Fruit fly (Drosophila melanogaster) whole organism, embryonic: Measurements from ENCODE around the gene Mst85C.

ENCODE experiments used
- ATbp ChIP-seq: fragments of 200-800 bp; sonication (Bioruptor generic); optimal IDR thresholded peaks from 2 replicates; lab custom pipeline; 2017; ENCODE audit warnings: missing biosample characterization, mild to moderate bottlenecking, missing genetic modification characterization, missing genetic modification reagents
- Bgb ChIP-seq: fragments of 200-800 bp; sonication (Bioruptor generic); IDR thresholded peaks from 2 replicates; pipeline ENCODE4 v1.3.6; 2022; ENCODE audit warnings: missing biosample characterization, missing genetic modification characterization; ENCODE audit not compliant: partially characterized antibody
- Blimp-1 ChIP-seq: fragments of 200-800 bp; sonication (Bioruptor generic); optimal IDR thresholded peaks from 3 replicates; lab custom pipeline; 2018; ENCODE audit warnings: missing biosample characterization, missing genetic modification characterization, mild to moderate bottlenecking, moderate library complexity, missing genetic modification reagents
- CG10366 ChIP-seq: fragments of 200-800 bp; sonication (Bioruptor generic); IDR thresholded peaks from 2 replicates; pipeline ENCODE4 v1.3.6; 2022; ENCODE audit warnings: missing biosample characterization, missing genetic modification characterization
- CG10959 ChIP-seq: fragments of 200-800 bp; sonication (Bioruptor generic); IDR thresholded peaks from 2 replicates; pipeline ENCODE4 v1.3.6; 2022; ENCODE audit warnings: missing biosample characterization, missing genetic modification characterization
- CG10979 ChIP-seq: fragments of 200-800 bp; sonication (Bioruptor generic); optimal IDR thresholded peaks from 2 replicates; lab custom pipeline; 2018; ENCODE audit warnings: missing biosample characterization, mild to moderate bottlenecking, missing genetic modification characterization, moderate library complexity
- CG12391 ChIP-seq: fragments of 200-800 bp; sonication (Bioruptor generic); optimal IDR thresholded peaks from 3 replicates; lab custom pipeline; 2018; ENCODE audit warnings: missing biosample characterization, mild to moderate bottlenecking, missing genetic modification characterization, moderate library complexity
- CG13287 ChIP-seq: fragments of 200-800 bp; sonication (Bioruptor generic); IDR thresholded peaks from 2 replicates; pipeline ENCODE4 v1.3.6; 2022; ENCODE audit warnings: missing biosample characterization, missing genetic modification characterization; ENCODE audit not compliant: partially characterized antibody
- CG16813 ChIP-seq: fragments of 200-800 bp; sonication (Bioruptor generic); IDR thresholded peaks from 3 replicates; pipeline ENCODE4 v1.3.6; 2022; ENCODE audit warnings: missing biosample characterization, missing genetic modification characterization; ENCODE audit not compliant: partially characterized antibody
- CG16815 ChIP-seq: fragments of 200-800 bp; sonication (Bioruptor generic); optimal IDR thresholded peaks from 3 replicates; lab custom pipeline; 2017; ENCODE audit warnings: missing biosample characterization, mild to moderate bottlenecking, missing genetic modification characterization
- CG18599 ChIP-seq: fragments of 200-800 bp; sonication (Bioruptor generic); optimal IDR thresholded peaks from 3 replicates; lab custom pipeline; 2017; ENCODE audit warnings: missing biosample characterization, missing genetic modification characterization, mild to moderate bottlenecking, moderate library complexity, missing genetic modification reagents
- CG18764 ChIP-seq: fragments of 200-800 bp; sonication (Bioruptor generic); optimal IDR thresholded peaks from 3 replicates; lab custom pipeline; 2016; ENCODE audit warnings: missing biosample characterization, missing genetic modification characterization
- CG2199 ChIP-seq: fragments of 200-800 bp; sonication (Bioruptor generic); IDR thresholded peaks from 3 replicates; pipeline ENCODE4 v1.3.6; 2022; ENCODE audit warnings: missing biosample characterization, missing genetic modification characterization
- CG31365 ChIP-seq: fragments of 200-800 bp; sonication (Bioruptor generic); optimal IDR thresholded peaks from 2 replicates; lab custom pipeline; 2018; ENCODE audit warnings: missing biosample characterization, mild to moderate bottlenecking, missing genetic modification characterization
- CG31441 ChIP-seq: fragments of 200-800 bp; sonication (Bioruptor generic); IDR thresholded peaks from 2 replicates; pipeline ENCODE4 v1.3.6; 2022; ENCODE audit warnings: missing biosample characterization, missing genetic modification characterization
- CG32767 ChIP-seq: fragments of 200-800 bp; sonication (Bioruptor generic); IDR thresholded peaks from 2 replicates; pipeline ENCODE4 v1.3.6; 2022; ENCODE audit warnings: missing biosample characterization, missing genetic modification characterization
- CG3407 ChIP-seq: fragments of 200-800 bp; sonication (Bioruptor generic); optimal IDR thresholded peaks from 2 replicates; lab custom pipeline; 2018; ENCODE audit warnings: missing biosample characterization, mild to moderate bottlenecking, missing genetic modification characterization
- CG6272 ChIP-seq: fragments of 200-800 bp; sonication (Bioruptor generic); IDR thresholded peaks from 2 replicates; pipeline ENCODE4 v1.3.6; 2022; ENCODE audit warnings: missing biosample characterization, missing genetic modification characterization
- CG6791 ChIP-seq: fragments of 200-800 bp; sonication (Bioruptor generic); IDR thresholded peaks from 3 replicates; pipeline ENCODE4 v1.3.6; 2022; ENCODE audit warnings: missing biosample characterization, missing genetic modification characterization; ENCODE audit not compliant: partially characterized antibody
- CG7987 ChIP-seq: fragments of 200-800 bp; sonication (Bioruptor generic); optimal IDR thresholded peaks from 2 replicates; lab custom pipeline; 2018; ENCODE audit warnings: missing biosample characterization, mild to moderate bottlenecking, missing genetic modification characterization, moderate library complexity
- D19B ChIP-seq: fragments of 200-800 bp; sonication (Bioruptor generic); optimal IDR thresholded peaks from 2 replicates; lab custom pipeline; 2017; ENCODE audit warnings: missing biosample characterization, mild to moderate bottlenecking, missing genetic modification characterization
- Drgx ChIP-seq: fragments of 200-800 bp; sonication (Bioruptor generic); IDR thresholded peaks from 2 replicates; pipeline ENCODE4 v1.3.6; 2022; ENCODE audit warnings: missing biosample characterization, missing genetic modification characterization
- Ets65A ChIP-seq: fragments of 200-800 bp; sonication (Bioruptor generic); peaks from one replicate; lab custom pipeline; 2016; ENCODE audit warnings: missing biosample characterization, missing genetic modification characterization
- Hsf ChIP-seq: fragments of 200-800 bp; sonication (Bioruptor generic); optimal IDR thresholded peaks from 3 replicates; lab custom pipeline; 2016; ENCODE audit warnings: missing biosample characterization, missing genetic modification characterization
- Jarid2 ChIP-seq: fragments of 200-800 bp; sonication (Bioruptor generic); optimal IDR thresholded peaks from 3 replicates; lab custom pipeline; 2017; ENCODE audit warnings: mild to moderate bottlenecking, missing biosample characterization, missing genetic modification reagents, missing genetic modification characterization
- Med ChIP-seq: fragments of 200-800 bp; sonication (Bioruptor generic); peaks from one replicate; lab custom pipeline; 2016; ENCODE audit warnings: missing biosample characterization, missing genetic modification characterization, mild to moderate bottlenecking, inconsistent platforms, moderate library complexity
- Mrtf ChIP-seq: fragments of 200-800 bp; sonication (Bioruptor generic); IDR thresholded peaks from 3 replicates; pipeline ENCODE4 v1.3.6; 2022; ENCODE audit warnings: missing biosample characterization, missing genetic modification characterization
- Nf-YB ChIP-seq: fragments of 200-800 bp; sonication (Bioruptor generic); optimal IDR thresholded peaks from 3 replicates; lab custom pipeline; 2019; ENCODE audit warnings: missing biosample characterization, mild to moderate bottlenecking, missing genetic modification characterization, moderate library complexity
- PHDP ChIP-seq: fragments of 200-800 bp; sonication (Bioruptor generic); optimal IDR thresholded peaks from 3 replicates; lab custom pipeline; 2018; ENCODE audit warnings: missing biosample characterization, mild to moderate bottlenecking, missing genetic modification characterization, moderate library complexity
- Xrp1 ChIP-seq: fragments of 200-800 bp; sonication (Bioruptor generic); IDR thresholded peaks from 2 replicates; pipeline ENCODE4 v1.3.6; 2022; ENCODE audit warnings: missing biosample characterization, missing genetic modification characterization
- amos ChIP-seq: fragments of 200-800 bp; sonication (Bioruptor generic); IDR thresholded peaks from 2 replicates; pipeline ENCODE4 v1.3.6; 2022; ENCODE audit warnings: missing biosample characterization, missing genetic modification characterization; ENCODE audit not compliant: partially characterized antibody
- bab2 ChIP-seq: fragments of 200-800 bp; sonication (Bioruptor generic); optimal IDR thresholded peaks from 2 replicates; lab custom pipeline; 2016; ENCODE audit warnings: missing biosample characterization, missing genetic modification characterization
- bsh ChIP-seq, 2 experiments: fragments of 200-800 bp; sonication (Bioruptor generic); optimal IDR thresholded peaks; 2 replicates each; lab custom pipeline; 2017 to 2018; ENCODE audit warnings: mild to moderate bottlenecking in 2 of 2, missing biosample characterization in 2 of 2, missing genetic modification characterization in 2 of 2, moderate library complexity in 1 of 2
- chinmo ChIP-seq: fragments of 200-800 bp; sonication (Bioruptor generic); IDR thresholded peaks from 4 replicates; pipeline ENCODE4 v1.3.6; 2022; ENCODE audit warnings: missing biosample characterization, missing genetic modification characterization; ENCODE audit not compliant: partially characterized antibody
- ems ChIP-seq: fragments of 200-800 bp; sonication (Bioruptor generic); optimal IDR thresholded peaks from 3 replicates; lab custom pipeline; 2016; ENCODE audit warnings: missing biosample characterization, missing genetic modification characterization
- hb ChIP-seq: fragments of 200-800 bp; sonication (Bioruptor generic); IDR thresholded peaks from 3 replicates; pipeline ENCODE4 v1.3.6; 2022; ENCODE audit warnings: missing biosample characterization, missing genetic modification characterization; ENCODE audit not compliant: partially characterized antibody
- lbe ChIP-seq: fragments of 200-800 bp; sonication (Bioruptor generic); optimal IDR thresholded peaks from 2 replicates; lab custom pipeline; 2016; ENCODE audit warnings: missing biosample characterization, mild to moderate bottlenecking, missing genetic modification characterization
- nerfin-2 ChIP-seq: fragments of 200-800 bp; sonication (Bioruptor generic); IDR thresholded peaks from 2 replicates; pipeline ENCODE4 v1.3.6; 2022; ENCODE audit warnings: missing biosample characterization, missing genetic modification characterization; ENCODE audit not compliant: partially characterized antibody
- prd ChIP-seq, 3 experiments: fragments of >200 bp in 2 of 3; fragments of 200-800 bp in 1 of 3; sonication (Bioruptor generic) in 1 of 3; optimal IDR thresholded peaks in 2 of 3; IDR thresholded peaks in 1 of 3; 2 replicates in 2 of 3; 3 replicates in 1 of 3; pipeline versions ENCODE4 v1.3.6 to Lab custom; 2017 to 2022; ENCODE audit warnings: missing biosample characterization in 1 of 3, missing genetic modification characterization in 1 of 3
- sd ChIP-seq: fragments of 200-800 bp; sonication (Bioruptor generic); optimal IDR thresholded peaks from 3 replicates; lab custom pipeline; 2018; ENCODE audit warnings: missing biosample characterization, mild to moderate bottlenecking, missing genetic modification characterization, moderate library complexity
- sens ChIP-seq: fragments of 200-800 bp; sonication (Bioruptor generic); peaks from one replicate; lab custom pipeline; 2016; ENCODE audit warnings: missing biosample characterization, missing genetic modification characterization
- sima ChIP-seq: fragments of 200-800 bp; sonication (Bioruptor generic); optimal IDR thresholded peaks from 2 replicates; lab custom pipeline; 2016; ENCODE audit warnings: missing biosample characterization, missing genetic modification characterization
- toy ChIP-seq: fragments of 200-800 bp; sonication (Bioruptor generic); IDR thresholded peaks from 2 replicates; pipeline ENCODE4 v1.3.6; 2022; ENCODE audit warnings: missing biosample characterization, missing genetic modification characterization
- vnd ChIP-seq: fragments of 200-800 bp; sonication (Bioruptor generic); IDR thresholded peaks from 3 replicates; pipeline ENCODE4 v1.3.6; 2022; ENCODE audit warnings: missing biosample characterization, missing genetic modification characterization; ENCODE audit not compliant: partially characterized antibody

Mst85C gene

DNA sequence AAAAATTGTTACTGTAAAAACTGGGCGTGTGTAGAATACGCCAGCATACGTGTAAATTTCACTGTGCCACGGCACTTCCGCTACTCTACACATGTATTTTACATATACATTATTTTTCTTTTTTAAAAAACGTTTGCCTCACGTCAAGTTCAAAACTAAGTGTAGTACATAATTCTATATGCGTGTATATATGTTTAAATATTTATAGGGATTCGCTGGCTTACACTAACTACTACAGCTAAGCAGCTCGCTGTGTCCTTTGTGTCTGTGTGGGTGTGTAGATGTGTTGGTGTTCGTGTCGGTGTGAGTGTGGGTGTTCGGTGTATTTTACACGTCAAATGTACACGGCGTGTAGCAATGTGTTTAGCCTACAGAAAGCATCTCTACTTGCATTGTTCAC lies 20.0 kb downstream of the Mst85C start (continued):
- TF ChIP-seq lbe (GFP tag; lab: Kevin White, UChicago) (no peak), nerfin-2 (GFP tag; lab: Robert Waterston, UW) (peak; percentile 37; the same call in 1 of the 2 replicates), CG13287 (GFP tag; lab: Robert Waterston, UW) (0 out of 2 replicates have a peak, but pooled peaks have one; percentile 20), CG16813 (GFP tag; lab: Robert Waterston, UW) (peak; percentile 71), CG6272 (GFP tag; lab: Robert Waterston, UW) (peak; percentile 37; the same call in 1 of the 2 replicates), Nf-YB (no peak), bab2 (no peak), hb (peak; percentile 68; the same call in 2 of the 3 replicates), CG3407 (GFP tag; lab: Kevin White, UChicago) (no peak)

DNA sequence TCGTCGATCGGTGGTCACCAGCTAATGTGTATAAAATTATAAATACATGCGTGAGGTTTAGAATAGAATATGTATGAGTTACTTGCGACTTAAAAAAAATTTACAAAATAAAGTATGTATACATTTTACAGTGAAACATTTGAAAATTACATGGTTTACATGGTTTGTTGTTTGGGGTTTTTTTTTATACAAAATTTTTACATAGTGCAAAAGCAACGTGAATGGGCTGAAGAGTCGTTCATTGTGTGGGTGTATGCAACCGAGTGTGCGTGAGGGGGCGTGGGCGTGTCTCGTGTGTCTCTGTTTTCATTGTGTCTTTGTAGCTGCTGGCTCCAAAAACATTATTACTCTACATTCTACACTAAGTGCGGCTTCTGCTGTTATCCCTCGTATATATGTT lies 21.4 kb downstream of the Mst85C start:
- TF ChIP-seq Jarid2 (GFP tag; lab: Kevin White, UChicago) (no peak), CG2199 (GFP tag; lab: Robert Waterston, UW) (peak; percentile 34; the same call in 1 of the 3 replicates), CG7987 (GFP tag; lab: Kevin White, UChicago) (no peak), vnd (0 out of 3 replicates have a peak, but pooled peaks have one; percentile 40), Bgb (peak; percentile 52), CG16813 (GFP tag; lab: Robert Waterston, UW) (peak; percentile 57), CG18764 (GFP tag; lab: Kevin White, UChicago) (no peak), amos (peak; percentile 56; the same call in 1 of the 2 replicates), CG6791 (0 out of 3 replicates have a peak, but pooled peaks have one; percentile 40), toy (GFP tag; lab: Robert Waterston, UW) (no peak), CG12391 (tag; lab: Kevin White, UChicago) (no peak), CG32767 (GFP tag; lab: Robert Waterston, UW) (no peak), CG31365 (no peak)

DNA sequence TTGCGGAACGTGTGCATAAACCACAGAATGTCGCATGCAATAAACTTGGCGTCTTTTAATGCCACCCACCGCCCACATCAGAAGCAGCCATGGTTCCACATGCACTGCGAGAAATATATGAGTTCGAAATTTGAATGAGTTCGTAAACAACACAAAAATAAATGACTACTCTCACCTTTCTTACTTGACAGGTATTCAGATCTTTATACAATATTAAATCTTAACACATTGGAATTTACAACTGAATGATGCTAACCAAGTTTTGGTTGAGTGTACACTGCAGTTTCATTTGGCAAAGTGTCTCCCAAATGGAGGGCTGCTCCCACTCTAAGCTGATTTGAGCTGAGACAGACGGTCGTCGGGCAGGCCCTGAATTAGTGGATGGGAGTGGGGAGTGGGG lies 26.5 kb downstream of the Mst85C start:
- TF ChIP-seq sd (tag; lab: Kevin White, UChicago) (no peak), CG31441 (GFP tag; lab: Robert Waterston, UW) (0 out of 2 replicates have a peak, but pooled peaks have one; percentile 12), ATbp (GFP tag; lab: Kevin White, UChicago) (no peak), CG10366 (no peak), prd (optimal IDR thresholded peaks at IDR 0.05; lab: Kevin White, UChicago) (no peak), prd (GFP tag; IDR thresholded peaks at IDR 0.05; lab: Robert Waterston, UW) (no peak), sima (GFP tag; lab: Kevin White, UChicago) (no peak), CG18599 (peak; percentile 29), Mrtf (GFP tag; lab: Robert Waterston, UW) (no peak), Ets65A (GFP tag; lab: Kevin White, UChicago) (peak; percentile 81), sens (GFP tag; lab: Kevin White, UChicago) (peak; percentile 28), CG10979 (peak; percentile 18), ems (peak; percentile 7), CG10959 (GFP tag; lab: Robert Waterston, UW) (no peak), bsh (GFP tag; optimal IDR thresholded peaks at IDR 0.05; lab: Kevin White, UChicago) (peak in 1 of 2 experiments; percentile 28), Hsf (GFP tag; lab: Kevin White, UChicago) (no peak), D19B (GFP tag; lab: Kevin White, UChicago) (no peak), Drgx (GFP tag; lab: Robert Waterston, UW) (peak; percentile 52; the same call in 1 of the 2 replicates), chinmo (GFP tag; lab: Robert Waterston, UW) (no peak), Med (peak; percentile 68), Xrp1 (GFP tag; lab: Robert Waterston, UW) (peak; percentile 20; the same call in 1 of the 2 replicates), CG16815 (GFP tag; lab: Kevin White, UChicago) (no peak), Blimp-1 (peak; percentile 12), PHDP (tag; lab: Kevin White, UChicago) (no peak)
- TF ChIP-seq, all 482 proteins: peak for 11
